Worm (Caenorhabditis elegans): ENCODE data around the gene F49E12.12.

- TF ChIP-seq pha-4 (tag; optimal IDR thresholded peaks at IDR 0.05) (no peak), nhr-237 (tag; optimal IDR thresholded peaks at IDR 0.05) (no peak), snpc-4 (tag; optimal IDR thresholded peaks at IDR 0.05) (no peak), nhr-76 (tag; optimal IDR thresholded peaks at IDR 0.05) (no peak), lin-13 (tag; optimal IDR thresholded peaks at IDR 0.05) (no peak), nhr-28 (tag; optimal IDR thresholded peaks at IDR 0.05) (no peak), unc-39 (tag; optimal IDR thresholded peaks at IDR 0.05) (no peak), ham-2 (GFP tag; optimal IDR thresholded peaks at IDR 0.05) (no peak), ztf-11 (tag; optimal IDR thresholded peaks at IDR 0.05) (no peak), unc-62 (GFP tag; optimal IDR thresholded peaks at IDR 0.05) (no peak)
These were observed 1.1 kb upstream of the F49E12.12 start for ce11 chrII:8380188-8380587.
